Worm (Caenorhabditis elegans): Measurements from ENCODE around the gene K08C7.4.

K08C7.4 gene

ce11 chrIV:10705176-10705575 lies 24.9 kb upstream of the K08C7.4 start, which contains the start of gene R102.10:
Gene R102.10 (plus strand): TSS chrIV:10705476.
- TF ChIP-seq ceh-43 (GFP tag; optimal IDR thresholded peaks at IDR 0.05) = no peak
- no peak for TF ChIP-seq drap-1 (GFP tag; optimal IDR thresholded peaks at IDR 0.05)
- TF ChIP-seq zip-8 (tag; optimal IDR thresholded peaks at IDR 0.05) = no peak
- no peak for TF ChIP-seq ces-1 (GFP tag; optimal IDR thresholded peaks at IDR 0.05)
- no peak for TF ChIP-seq ztf-11 (tag; optimal IDR thresholded peaks at IDR 0.05)
- no peak for TF ChIP-seq cnd-1 (tag; optimal IDR thresholded peaks at IDR 0.05)
- TF ChIP-seq ham-2 (GFP tag; optimal IDR thresholded peaks at IDR 0.05) = no peak
- no peak for TF ChIP-seq mep-1 (tag; optimal IDR thresholded peaks at IDR 0.05)

ce11 chrIV:10701866-10702458 lies 21.7 kb upstream of the K08C7.4 start:
- no peak for TF ChIP-seq sem-2 (GFP tag; optimal IDR thresholded peaks at IDR 0.05)

ce11 chrIV:10699660-10700059 lies 19.4 kb upstream of the K08C7.4 start, which contains the start of gene R102.11:
Gene R102.11 (minus strand): TSS chrIV:10699760.
- TF ChIP-seq drap-1 (GFP tag; optimal IDR thresholded peaks at IDR 0.05) (no peak), elt-1 (tag; optimal IDR thresholded peaks at IDR 0.05; ENCODE audit: borderline replicate concordance, insufficient read depth) (no peak), elt-3 (tag; optimal IDR thresholded peaks at IDR 0.05) (no peak), M03D4.4 (tag; optimal IDR thresholded peaks at IDR 0.05) (no peak), ceh-43 (GFP tag; optimal IDR thresholded peaks at IDR 0.05) (no peak), mab-5 (tag; optimal IDR thresholded peaks at IDR 0.05) (no peak), sem-2 (GFP tag; optimal IDR thresholded peaks at IDR 0.05) (no peak), blmp-1 (tag; optimal IDR thresholded peaks at IDR 0.05) (no peak), ceh-83 (GFP tag; optimal IDR thresholded peaks at IDR 0.05) (no peak), nhr-76 (tag; optimal IDR thresholded peaks at IDR 0.05) (no peak), unc-62 (GFP tag; optimal IDR thresholded peaks at IDR 0.05) (no peak), nhr-2 (tag; optimal IDR thresholded peaks at IDR 0.05) (no peak), sptf-1 (tag; optimal IDR thresholded peaks at IDR 0.05) (no peak), hlh-1 (tag; optimal IDR thresholded peaks at IDR 0.05) (no peak), zip-8 (tag; optimal IDR thresholded peaks at IDR 0.05) (no peak)

- TF ChIP-seq nhr-237 (tag; optimal IDR thresholded peaks at IDR 0.05) = no peak
- TF ChIP-seq nhr-2 (tag; optimal IDR thresholded peaks at IDR 0.05) = no peak
- no peak for TF ChIP-seq ceh-43 (GFP tag; optimal IDR thresholded peaks at IDR 0.05)
- no peak for TF ChIP-seq cnd-1 (tag; optimal IDR thresholded peaks at IDR 0.05)
- TF ChIP-seq mls-2 (tag; optimal IDR thresholded peaks at IDR 0.05) = no peak
- no peak for TF ChIP-seq elt-3 (tag; optimal IDR thresholded peaks at IDR 0.05)
- no peak for TF ChIP-seq sptf-1 (tag; optimal IDR thresholded peaks at IDR 0.05)
- TF ChIP-seq bed-3 (GFP tag; optimal IDR thresholded peaks at IDR 0.05) = no peak
- no peak for TF ChIP-seq drap-1 (GFP tag; optimal IDR thresholded peaks at IDR 0.05)
- no peak for TF ChIP-seq flh-1 (GFP tag; optimal IDR thresholded peaks at IDR 0.05)
- no peak for TF ChIP-seq pha-4 (tag; optimal IDR thresholded peaks at IDR 0.05)
- no peak for TF ChIP-seq elt-1 (tag; optimal IDR thresholded peaks at IDR 0.05; ENCODE audit: borderline replicate concordance, insufficient read depth)
- no peak for TF ChIP-seq ceh-39 (tag; optimal IDR thresholded peaks at IDR 0.05)
Measured at ce11 chrIV:10699000-10699399, 18.7 kb upstream of the K08C7.4 start.

ce11 chrIV:10698486-10698885 lies 18.2 kb upstream of the K08C7.4 start:
- no peak for TF ChIP-seq nhr-76 (tag; optimal IDR thresholded peaks at IDR 0.05)
- TF ChIP-seq bed-3 (GFP tag; optimal IDR thresholded peaks at IDR 0.05) = no peak
- TF ChIP-seq unc-39 (tag; optimal IDR thresholded peaks at IDR 0.05) = no peak
- no peak for TF ChIP-seq ztf-11 (tag; optimal IDR thresholded peaks at IDR 0.05)
- no peak for TF ChIP-seq drap-1 (GFP tag; optimal IDR thresholded peaks at IDR 0.05)
- TF ChIP-seq sem-2 (GFP tag; optimal IDR thresholded peaks at IDR 0.05) = no peak
- no peak for TF ChIP-seq nhr-12 (tag; optimal IDR thresholded peaks at IDR 0.05)
- no peak for TF ChIP-seq ham-2 (GFP tag; optimal IDR thresholded peaks at IDR 0.05)
- no peak for TF ChIP-seq blmp-1 (tag; optimal IDR thresholded peaks at IDR 0.05)
- TF ChIP-seq elt-3 (tag; optimal IDR thresholded peaks at IDR 0.05) = no peak
- no peak for TF ChIP-seq ceh-83 (GFP tag; optimal IDR thresholded peaks at IDR 0.05)
- no peak for TF ChIP-seq flh-1 (GFP tag; optimal IDR thresholded peaks at IDR 0.05)
- no peak for TF ChIP-seq tbx-8 (GFP tag; optimal IDR thresholded peaks at IDR 0.05)
- no peak for TF ChIP-seq elt-1 (tag; optimal IDR thresholded peaks at IDR 0.05; ENCODE audit: borderline replicate concordance, insufficient read depth)

Measured in whole organism, mixed stage, embryonic.